Fruit fly (Drosophila melanogaster) whole organism, wandering third instar larva: ENCODE results near the gene Usp5.

Experiments used
- Abd-B ChIP-seq: fragments of >200 bp; optimal IDR thresholded peaks from 2 replicates; lab custom pipeline; 2017; ENCODE audit warnings: missing biosample characterization, missing genetic modification characterization
- CG32264 ChIP-seq: fragments of 200-800 bp; sonication (Bioruptor generic); optimal IDR thresholded peaks from 2 replicates; lab custom pipeline; 2016; ENCODE audit warnings: missing biosample characterization, missing genetic modification characterization
- CG9705 ChIP-seq: fragments of 200-800 bp; sonication (Bioruptor generic); optimal IDR thresholded peaks from 2 replicates; lab custom pipeline; 2018; ENCODE audit warnings: missing biosample characterization, mild to moderate bottlenecking, missing genetic modification characterization
- CrebA ChIP-seq: fragments of 200-800 bp; sonication (Bioruptor generic); optimal IDR thresholded peaks from 2 replicates; lab custom pipeline; 2016; ENCODE audit warnings: missing biosample characterization, mild to moderate bottlenecking, missing genetic modification characterization, borderline replicate concordance
- Dfd ChIP-seq: fragments of >200 bp; optimal IDR thresholded peaks from 2 replicates; lab custom pipeline; 2017; ENCODE audit warnings: missing biosample characterization, missing genetic modification characterization
- Dif ChIP-seq: fragments of 200-275, 200-300 bp; sonication (Bioruptor generic); optimal IDR thresholded peaks from 2 replicates; lab custom pipeline; 2018; ENCODE audit warnings: missing biosample characterization, missing genetic modification characterization; ENCODE audit not compliant: partially characterized antibody
- GATAd ChIP-seq: sonication (Bioruptor generic); optimal IDR thresholded peaks from 2 replicates; lab custom pipeline; 2016; ENCODE audit warnings: missing biosample characterization, missing genetic modification characterization
- HLH106 ChIP-seq: fragments of 200-800 bp; optimal IDR thresholded peaks from 3 replicates; lab custom pipeline; 2019; ENCODE audit warnings: missing biosample characterization, mild to moderate bottlenecking, missing genetic modification characterization, moderate library complexity
- Hnf4 ChIP-seq: fragments of 200-800 bp; sonication (Bioruptor generic); optimal IDR thresholded peaks from 2 replicates; lab custom pipeline; 2016; ENCODE audit warnings: missing biosample characterization, mild to moderate bottlenecking, missing genetic modification characterization
- Hr78 ChIP-seq: fragments of >200 bp; optimal IDR thresholded peaks from 2 replicates; lab custom pipeline; 2017; ENCODE audit warnings: missing biosample characterization, missing genetic modification characterization
- Jra ChIP-seq: sonication (Bioruptor generic); optimal IDR thresholded peaks from 2 replicates; lab custom pipeline; 2016; ENCODE audit warnings: missing biosample characterization, missing genetic modification characterization
- Mio ChIP-seq: sonication (Bioruptor generic); optimal IDR thresholded peaks from 2 replicates; lab custom pipeline; 2016; ENCODE audit warnings: missing biosample characterization, missing genetic modification characterization
- Myc ChIP-seq: fragments of >200 bp; optimal IDR thresholded peaks from 2 replicates; lab custom pipeline; 2017
- N ChIP-seq: fragments of >200 bp; optimal IDR thresholded peaks from 2 replicates; lab custom pipeline; 2018; ENCODE audit warnings: missing biosample characterization, missing external identifiers, missing genetic modification characterization
- OdsH ChIP-seq: fragments of 200-800 bp; sonication (Bioruptor generic); optimal IDR thresholded peaks from 2 replicates; lab custom pipeline; 2016; ENCODE audit warnings: missing biosample characterization, mild to moderate bottlenecking, missing genetic modification characterization
- Rel ChIP-seq, 2 experiments: fragments of 200-800 bp; sonication (Bioruptor generic) in 1 of 2; optimal IDR thresholded peaks; 2 replicates in 1 of 2; 3 replicates in 1 of 2; lab custom pipeline; 2016 to 2019; ENCODE audit warnings: mild to moderate bottlenecking in 2 of 2, missing biosample characterization in 2 of 2, missing genetic modification characterization in 2 of 2, moderate library complexity in 1 of 2
- Sp1 ChIP-seq: fragments of 200-800 bp; sonication (Bioruptor generic); optimal IDR thresholded peaks from 3 replicates; lab custom pipeline; 2019; ENCODE audit warnings: missing biosample characterization, mild to moderate bottlenecking, missing genetic modification characterization, moderate library complexity
- Vsx2 ChIP-seq: fragments of 200-300, 225-300 bp; sonication (Bioruptor generic); optimal IDR thresholded peaks from 2 replicates; lab custom pipeline; 2018; ENCODE audit warnings: missing biosample characterization, missing genetic modification characterization; ENCODE audit not compliant: partially characterized antibody
- br ChIP-seq: fragments of 200-800 bp; sonication (Bioruptor generic); optimal IDR thresholded peaks from 2 replicates; lab custom pipeline; 2016; ENCODE audit warnings: missing biosample characterization, missing genetic modification characterization
- brk ChIP-seq: fragments of 200-800 bp; sonication (Bioruptor generic); optimal IDR thresholded peaks from 2 replicates; lab custom pipeline; 2016; ENCODE audit warnings: missing biosample characterization, mild to moderate bottlenecking, missing genetic modification characterization
- dl ChIP-seq, 2 experiments: fragments of 175-275, 200-275 bp in 1 of 2; fragments of 200-275 bp in 1 of 2; sonication (Bioruptor generic); optimal IDR thresholded peaks; lab custom pipeline; 2018; ENCODE audit warnings: mild to moderate bottlenecking in 2 of 2, missing biosample characterization in 2 of 2, missing genetic modification characterization in 2 of 2, moderate library complexity in 2 of 2; ENCODE audit not compliant: partially characterized antibody in 2 of 2, insufficient read depth in 1 of 2
- dmrt93B ChIP-seq: fragments of 200-800 bp; sonication (Bioruptor generic); optimal IDR thresholded peaks from 2 replicates; lab custom pipeline; 2018; ENCODE audit warnings: missing biosample characterization, mild to moderate bottlenecking, missing genetic modification characterization
- dsf ChIP-seq: sonication (Bioruptor generic); optimal IDR thresholded peaks from 2 replicates; lab custom pipeline; 2016; ENCODE audit warnings: missing biosample characterization, missing genetic modification characterization, borderline replicate concordance
- ey ChIP-seq: fragments of 200-800 bp; sonication (Bioruptor generic); optimal IDR thresholded peaks from 2 replicates; lab custom pipeline; 2016; ENCODE audit warnings: missing biosample characterization, missing genetic modification characterization
- foxo ChIP-seq, 2 experiments: fragments of 200-800 bp; sonication (Bioruptor generic); optimal IDR thresholded peaks; 2 replicates in 1 of 2; 3 replicates in 1 of 2; lab custom pipeline; 2016 to 2017; ENCODE audit warnings: missing biosample characterization in 2 of 2, missing genetic modification characterization in 2 of 2
- fru ChIP-seq: fragments of 200-800 bp; sonication (Bioruptor generic); optimal IDR thresholded peaks from 3 replicates; lab custom pipeline; 2016; ENCODE audit warnings: missing biosample characterization, mild to moderate bottlenecking, missing genetic modification characterization
- h ChIP-seq: fragments of 200-800 bp; sonication (Bioruptor generic); optimal IDR thresholded peaks from 3 replicates; lab custom pipeline; 2016; ENCODE audit warnings: missing biosample characterization, mild to moderate bottlenecking, missing genetic modification characterization
- jim ChIP-seq: fragments of 175-275, 200-325 bp; sonication (Bioruptor generic); optimal IDR thresholded peaks from 2 replicates; lab custom pipeline; 2016; ENCODE audit warnings: missing biosample characterization, mild to moderate bottlenecking, missing genetic modification characterization
- lola ChIP-seq: fragments of >200 bp; optimal IDR thresholded peaks from 2 replicates; lab custom pipeline; 2017; ENCODE audit warnings: missing biosample characterization, missing genetic modification characterization
- psq ChIP-seq: fragments of 200-800 bp; sonication (Bioruptor generic); optimal IDR thresholded peaks from 3 replicates; lab custom pipeline; 2017; ENCODE audit warnings: missing biosample characterization, mild to moderate bottlenecking, missing genetic modification characterization, moderate library complexity
- sage ChIP-seq: fragments of 200-800 bp; sonication (Bioruptor generic); optimal IDR thresholded peaks from 2 replicates; lab custom pipeline; 2016; ENCODE audit warnings: missing biosample characterization, mild to moderate bottlenecking, missing genetic modification characterization
- sv ChIP-seq: fragments of 200-800 bp; sonication (Bioruptor generic); optimal IDR thresholded peaks from 3 replicates; lab custom pipeline; 2016; ENCODE audit warnings: missing biosample characterization, missing genetic modification characterization
- tai ChIP-seq: sonication (Bioruptor generic); optimal IDR thresholded peaks from 2 replicates; lab custom pipeline; 2016; ENCODE audit warnings: missing biosample characterization, missing genetic modification characterization
- usp ChIP-seq: fragments of >200 bp; optimal IDR thresholded peaks from 2 replicates; lab custom pipeline; 2017; ENCODE audit warnings: missing biosample characterization, missing genetic modification characterization
- woc ChIP-seq: sonication (Bioruptor generic); optimal IDR thresholded peaks from 2 replicates; lab custom pipeline; 2016; ENCODE audit warnings: missing biosample characterization, mild to moderate bottlenecking, missing genetic modification characterization

Gene Usp5

DNA sequence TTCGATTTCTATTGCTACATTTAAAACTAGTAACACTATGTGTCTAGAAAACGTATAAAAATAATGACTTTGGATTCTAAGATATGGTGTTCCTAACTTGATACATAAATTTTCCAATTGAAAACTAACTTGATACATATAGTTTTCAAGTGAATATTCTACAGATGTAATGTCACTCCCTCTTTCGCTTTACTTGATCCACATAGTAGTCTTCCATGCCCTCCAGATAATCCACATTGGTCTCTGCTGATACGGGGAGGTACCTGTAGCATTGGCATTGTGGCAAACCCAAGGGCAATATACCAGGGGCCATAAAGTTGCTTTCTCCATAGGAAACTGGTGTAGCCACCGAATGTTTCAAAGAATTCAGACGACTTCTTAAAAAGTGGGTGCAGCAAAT lies 37.0 kb downstream of the Usp5 start, which contains the start of gene CG45066:
Gene CG45066, minus strand, starts transcription at position 101 of the 400 bp plus-strand sequence.
- TF ChIP-seq Myc (lab: Kevin White, UChicago) (no peak), Hr78 (GFP tag; lab: Kevin White, UChicago) (no peak), sv (no peak), fru (GFP tag; lab: Kevin White, UChicago) (no peak), jim (GFP tag; lab: Kevin White, UChicago) (no peak), OdsH (no peak), sage (GFP tag; lab: Kevin White, UChicago) (no peak), usp (GFP tag; lab: Kevin White, UChicago) (no peak), HLH106 (tag; lab: Kevin White, UChicago) (no peak), CG32264 (GFP tag; lab: Kevin White, UChicago) (no peak), woc (GFP tag; lab: Kevin White, UChicago) (no peak), Rel (GFP tag; optimal IDR thresholded peaks at IDR 0.05; lab: Kevin White, UChicago) (no peak), Rel (tag; optimal IDR thresholded peaks at IDR 0.05; lab: Kevin White, UChicago) (no peak), dsf (GFP tag; lab: Kevin White, UChicago) (no peak), Sp1 (GFP tag; lab: Kevin White, UChicago) (no peak)

DNA sequence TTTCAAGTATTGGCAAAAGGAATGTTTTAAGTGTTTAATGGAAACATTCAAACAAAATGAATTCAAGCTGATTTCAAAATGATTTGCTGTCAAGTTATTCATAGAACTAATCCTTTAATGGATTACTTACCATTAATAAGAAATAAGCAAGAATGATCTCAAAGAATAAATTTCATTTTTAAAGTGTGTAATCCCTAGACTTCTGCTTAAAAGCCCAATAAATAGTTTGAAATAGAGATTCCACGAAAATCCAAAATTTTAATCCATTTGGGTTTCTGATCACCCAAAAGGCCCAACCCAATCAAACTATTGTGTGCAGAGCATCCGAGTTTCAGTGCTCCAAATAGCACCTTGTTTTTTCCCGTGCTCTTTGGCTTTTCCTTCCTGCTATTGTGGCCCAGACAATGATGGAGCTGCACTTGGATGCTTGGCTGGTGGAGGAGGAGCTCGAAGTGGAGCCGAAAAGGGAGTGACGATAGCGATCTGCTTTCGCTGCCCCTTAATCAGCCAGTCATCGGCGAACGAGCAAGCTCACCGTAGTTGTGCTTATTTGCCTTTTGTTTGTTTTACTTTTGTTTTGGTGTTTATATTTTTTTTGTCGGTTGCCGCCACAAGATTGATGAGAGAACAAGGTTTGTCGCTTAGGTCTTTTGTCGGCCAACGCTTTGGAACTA lies 38.6 kb downstream of the Usp5 start:
- TF ChIP-seq Myc (lab: Kevin White, UChicago) (no peak), h (no peak), CrebA (GFP tag; lab: Kevin White, UChicago) (no peak), Jra (GFP tag; lab: Kevin White, UChicago) (no peak), br (GFP tag; lab: Kevin White, UChicago) (no peak), Sp1 (GFP tag; lab: Kevin White, UChicago) (no peak), dl (GFP tag; optimal IDR thresholded peaks at IDR 0.05; lab: Kevin White, UChicago; ENCODE audit: insufficient read depth in 1 of 2, partially characterized antibody in 2 of 2) (no peak), woc (GFP tag; lab: Kevin White, UChicago) (peak; percentile 85), sage (GFP tag; lab: Kevin White, UChicago) (no peak), Mio (no peak), jim (GFP tag; lab: Kevin White, UChicago) (no peak), HLH106 (tag; lab: Kevin White, UChicago) (peak; percentile 41), Dif (peak; percentile 44), Hr78 (GFP tag; lab: Kevin White, UChicago) (no peak), dmrt93B (GFP tag; lab: Kevin White, UChicago) (no peak), usp (GFP tag; lab: Kevin White, UChicago) (no peak), tai (GFP tag; lab: Kevin White, UChicago) (peak; percentile 3), Dfd (no peak), psq (GFP tag; lab: Kevin White, UChicago) (peak; percentile 81), Rel (GFP tag; optimal IDR thresholded peaks at IDR 0.05; lab: Kevin White, UChicago) (no peak), Rel (tag; optimal IDR thresholded peaks at IDR 0.05; lab: Kevin White, UChicago) (no peak), ey (GFP tag; lab: Kevin White, UChicago) (peak; percentile 22), dsf (GFP tag; lab: Kevin White, UChicago) (no peak), Vsx2 (no peak), CG32264 (GFP tag; lab: Kevin White, UChicago) (no peak), Hnf4 (GFP tag; lab: Kevin White, UChicago) (no peak), sv (no peak), foxo (GFP tag; optimal IDR thresholded peaks at IDR 0.05; lab: Kevin White, UChicago) (no peak), OdsH (no peak), brk (GFP tag; lab: Kevin White, UChicago) (no peak)

dm6 chr3L:3108964-3109363 lies 39.2 kb downstream of the Usp5 start:
- TF ChIP-seq Abd-B (GFP tag; lab: Kevin White, UChicago) (no peak), CG32264 (GFP tag; lab: Kevin White, UChicago) (no peak), Dif (no peak), Dfd (no peak), Jra (GFP tag; lab: Kevin White, UChicago) (no peak), Rel (GFP tag; optimal IDR thresholded peaks at IDR 0.05; lab: Kevin White, UChicago) (no peak), Rel (tag; optimal IDR thresholded peaks at IDR 0.05; lab: Kevin White, UChicago) (no peak), sv (no peak), Sp1 (GFP tag; lab: Kevin White, UChicago) (no peak), woc (GFP tag; lab: Kevin White, UChicago) (no peak), br (GFP tag; lab: Kevin White, UChicago) (no peak), dmrt93B (GFP tag; lab: Kevin White, UChicago) (no peak), GATAd (no peak), lola (GFP tag; lab: Kevin White, UChicago) (no peak), CG9705 (GFP tag; lab: Kevin White, UChicago) (no peak), N (no peak), Hr78 (GFP tag; lab: Kevin White, UChicago) (no peak), Mio (no peak), jim (GFP tag; lab: Kevin White, UChicago) (no peak)
